Worm (Caenorhabditis elegans) whole organism, midembryonic: ENCODE data around the gene ZK686.2.

ENCODE experiments used
- T22C8.4 ChIP-seq: fragments of 200-800 bp; sonication (Bioruptor generic); IDR thresholded peaks from 2 replicates; pipeline ENCODE4 v1.3.6; 2022; ENCODE audit warnings: missing genetic modification characterization, missing compliant biosample characterization
- cog-1 ChIP-seq: sonication (generic microtip); optimal IDR thresholded peaks from 2 replicates; lab custom pipeline; 2016; ENCODE audit warnings: missing genetic modification characterization, missing compliant biosample characterization
- flt-1 ChIP-seq: fragments of 200-800 bp; sonication (Bioruptor generic); IDR thresholded peaks from 2 replicates; pipeline ENCODE4 v1.3.6; 2022; ENCODE audit warnings: missing genetic modification characterization, missing compliant biosample characterization
- klf-2 ChIP-seq: fragments of 200-800 bp; sonication (Bioruptor generic); conservative IDR thresholded peaks from 2 replicates; pipeline ENCODE4 v1.3.6; 2022; ENCODE audit warnings: missing genetic modification reagents, missing genetic modification characterization, missing compliant biosample characterization
- med-1 ChIP-seq: sonication (generic microtip); optimal IDR thresholded peaks from 2 replicates; lab custom pipeline; 2017; ENCODE audit warnings: missing genetic modification characterization, mild to moderate bottlenecking, missing compliant biosample characterization, antibody characterized with exemption, missing genetic modification reagents; ENCODE audit not compliant: insufficient read depth
- ref-1 ChIP-seq: fragments of 200-800 bp; sonication (Bioruptor generic); conservative IDR thresholded peaks from 2 replicates; pipeline ENCODE4 v1.3.6; 2022; ENCODE audit warnings: missing genetic modification reagents, missing genetic modification characterization, missing compliant biosample characterization
- tab-1 ChIP-seq: fragments of 200-800 bp; sonication (Bioruptor generic); IDR thresholded peaks from 2 replicates; pipeline ENCODE4 v1.3.6; 2022; ENCODE audit warnings: missing genetic modification characterization, missing compliant biosample characterization
- ztf-23 ChIP-seq: fragments of 200-800 bp; sonication (Bioruptor generic); IDR thresholded peaks from 2 replicates; pipeline ENCODE4 v1.3.6; 2022; ENCODE audit warnings: missing genetic modification reagents, missing genetic modification characterization, missing compliant biosample characterization
- ztf-29 ChIP-seq: fragments of 200-800 bp; sonication (Bioruptor generic); IDR thresholded peaks from 2 replicates; pipeline ENCODE4 v1.3.6; 2022; ENCODE audit warnings: missing genetic modification reagents, missing genetic modification characterization, missing compliant biosample characterization

Gene ZK686.2

DNA sequence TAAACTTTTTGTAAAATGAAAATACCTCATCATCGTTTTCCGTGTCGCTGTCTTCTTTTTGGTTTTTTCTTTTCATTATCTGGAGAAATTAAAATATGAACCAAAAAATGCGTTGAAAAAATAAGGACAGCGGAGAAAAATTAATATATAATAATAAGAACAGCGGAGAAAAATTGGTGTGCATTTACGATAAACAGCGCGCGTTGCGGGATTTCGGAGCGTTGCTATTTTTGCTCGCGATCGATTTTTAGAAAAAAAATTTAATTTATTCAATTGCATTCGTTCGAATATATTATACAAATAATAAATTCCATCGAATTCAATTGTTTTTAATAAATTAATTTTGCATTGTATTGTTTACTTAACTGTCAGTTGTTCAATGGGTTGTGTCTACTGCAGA lies at the start of gene ZK686.2:
Gene ZK686.2, minus strand, starts transcription at position 79 of the 400 bp plus-strand sequence.
- TF ChIP-seq ztf-23 (GFP tag; lab: Robert Waterston, UW) (no peak), flt-1 (0 out of 2 replicates have a peak, but pooled peaks have one; percentile 19), T22C8.4 (GFP tag; lab: Robert Waterston, UW) (peak; percentile 55)

- no peak for TF ChIP-seq flt-1
- TF ChIP-seq tab-1, result no peak
- no peak for TF ChIP-seq med-1 (GFP tag; lab: Kevin White, UChicago)
- no peak for TF ChIP-seq klf-2
- TF ChIP-seq ztf-23 (GFP tag; lab: Robert Waterston, UW), result no peak
- TF ChIP-seq ztf-29 (GFP tag; lab: Robert Waterston, UW), result no peak
- TF ChIP-seq cog-1 (tag; lab: Kevin White, UChicago), result no peak
- no peak for TF ChIP-seq ref-1
- no peak for TF ChIP-seq T22C8.4 (GFP tag; lab: Robert Waterston, UW)
Observed at ce11 chrIII:7815056-7815366, 49.2 kb upstream of the ZK686.2 start.

DNA sequence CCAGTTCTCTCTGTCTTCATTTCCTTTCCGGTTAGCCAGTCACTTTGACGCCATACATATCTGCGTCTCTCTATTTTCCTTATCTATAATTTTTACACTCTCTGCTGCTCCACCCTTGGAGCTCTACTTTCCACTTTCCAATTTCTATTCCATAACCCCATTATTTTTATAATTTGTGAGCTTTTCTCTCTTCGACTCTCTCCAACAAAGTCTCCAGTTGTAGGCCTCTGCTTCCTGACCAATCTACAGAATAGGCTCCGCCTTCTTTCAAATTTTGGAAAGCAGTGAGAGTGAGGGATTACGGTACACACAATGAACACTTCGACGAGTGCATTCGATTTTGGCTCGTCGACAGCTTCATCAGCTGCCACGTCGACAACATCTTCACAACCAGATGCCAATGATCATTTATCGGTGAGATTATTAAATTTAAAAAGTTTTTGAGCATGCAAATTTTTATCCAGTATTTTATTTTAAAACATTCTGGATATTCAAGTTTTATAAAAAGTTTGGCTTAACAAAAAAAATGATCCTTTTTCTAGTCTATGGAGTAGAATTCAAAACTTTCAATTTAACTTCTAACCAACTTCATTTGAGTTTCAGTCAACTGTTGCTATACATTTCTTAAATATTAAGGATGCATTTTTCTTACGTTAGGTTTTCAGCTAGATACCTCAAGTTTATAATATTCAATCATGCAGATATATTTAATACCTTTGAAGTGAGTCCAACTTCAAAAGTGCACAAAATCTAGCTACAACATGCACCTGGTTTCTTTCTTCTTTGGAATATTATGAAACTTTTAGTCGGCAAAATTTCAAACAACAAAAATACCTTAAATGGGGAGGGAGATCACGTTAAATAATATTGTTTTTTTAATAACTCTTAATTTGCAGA lies 48.6 kb upstream of the ZK686.2 start, which contains the start of gene egl-5:
Gene egl-5, plus strand, starts transcription at position 216 of the 897 bp plus-strand sequence.
- TF ChIP-seq ref-1 (no peak), tab-1 (no peak), med-1 (GFP tag; lab: Kevin White, UChicago) (no peak), ztf-29 (GFP tag; lab: Robert Waterston, UW) (no peak), klf-2 (no peak), ztf-23 (GFP tag; lab: Robert Waterston, UW) (no peak), flt-1 (no peak), cog-1 (tag; lab: Kevin White, UChicago) (no peak), T22C8.4 (GFP tag; lab: Robert Waterston, UW) (no peak)

DNA sequence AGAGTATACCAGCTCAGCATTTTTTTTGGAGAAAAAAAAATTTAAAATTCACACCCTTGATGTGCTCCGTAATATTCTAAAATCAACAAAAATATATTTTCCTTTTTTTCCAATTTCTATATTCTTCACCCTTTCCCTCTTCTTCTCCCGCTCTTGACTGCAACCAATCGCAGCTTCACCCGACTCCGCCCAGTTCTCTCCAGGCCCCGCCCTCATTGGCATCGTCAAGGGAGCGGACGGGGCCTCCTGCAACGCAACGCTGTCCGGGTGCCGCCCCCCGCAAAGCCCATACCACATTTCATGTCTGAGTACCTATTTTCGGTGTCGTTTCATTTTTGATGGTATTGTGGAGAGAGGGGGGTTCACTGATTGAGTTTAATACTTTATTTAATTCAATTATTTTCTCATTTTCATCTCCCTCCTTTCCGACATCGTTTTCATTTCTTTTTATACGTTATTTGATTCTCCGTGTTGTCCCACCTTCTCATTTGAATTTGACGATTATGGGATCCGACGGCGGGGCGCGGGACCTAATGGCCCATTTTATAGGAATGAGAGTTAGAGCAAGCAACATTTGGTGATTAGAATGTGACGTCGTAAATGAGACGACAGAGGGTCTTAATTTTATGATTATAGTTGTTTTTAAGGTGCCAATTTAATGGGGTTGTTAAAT lies 46.5 kb upstream of the ZK686.2 start:
- TF ChIP-seq ztf-23 (GFP tag; lab: Robert Waterston, UW) (peak; percentile 40; the same call in 1 of the 2 replicates), flt-1 (no peak)

ce11 chrIII:7809033-7809432 lies 43.2 kb upstream of the ZK686.2 start:
- TF ChIP-seq tab-1 (no peak), T22C8.4 (GFP tag; lab: Robert Waterston, UW) (no peak), cog-1 (tag; lab: Kevin White, UChicago) (no peak), ztf-23 (GFP tag; lab: Robert Waterston, UW) (no peak), med-1 (GFP tag; lab: Kevin White, UChicago) (no peak)

DNA sequence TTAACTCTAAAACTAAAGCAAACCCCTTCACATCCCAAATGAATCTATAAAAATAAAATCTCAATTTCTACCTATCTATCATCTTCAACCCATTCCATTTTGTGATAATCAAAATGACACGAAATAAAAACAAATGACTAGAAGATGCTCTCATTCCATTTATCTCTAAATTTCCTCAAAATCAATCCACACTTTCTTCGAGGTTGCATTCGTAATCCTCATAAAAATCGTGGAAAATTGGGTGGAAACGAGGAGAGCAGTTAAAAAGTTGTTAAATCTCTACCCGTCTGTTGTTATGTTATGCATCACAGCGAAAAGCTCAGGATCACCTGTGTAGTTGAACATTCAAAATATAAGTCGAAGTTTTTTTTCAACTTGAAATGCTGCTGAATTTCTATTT lies 41.1 kb upstream of the ZK686.2 start:
- TF ChIP-seq ztf-23 (GFP tag; lab: Robert Waterston, UW), result no peak
- TF ChIP-seq ref-1, result no peak
- no peak for TF ChIP-seq T22C8.4 (GFP tag; lab: Robert Waterston, UW)
- no peak for TF ChIP-seq flt-1

DNA sequence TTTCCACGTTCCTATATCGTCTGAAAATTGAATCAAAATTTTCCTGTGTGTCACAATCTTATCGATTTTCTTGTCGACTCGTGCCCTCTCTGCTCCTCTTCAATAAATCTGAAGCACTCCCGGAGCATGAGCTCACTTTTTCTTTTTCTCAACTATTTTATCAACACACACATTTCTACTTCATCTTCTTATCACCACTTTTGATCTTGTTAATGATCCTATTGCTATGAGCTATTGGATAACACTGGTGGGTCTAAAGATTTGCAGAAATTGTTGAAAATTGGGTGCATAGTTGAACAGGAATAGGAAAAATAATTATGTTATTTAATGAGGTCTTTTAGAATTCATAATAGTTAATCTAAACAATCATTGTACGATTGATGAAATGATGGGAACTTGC lies 39.4 kb upstream of the ZK686.2 start:
- no peak for TF ChIP-seq T22C8.4 (GFP tag; lab: Robert Waterston, UW)
- no peak for TF ChIP-seq tab-1
- no peak for TF ChIP-seq med-1 (GFP tag; lab: Kevin White, UChicago)
- no peak for TF ChIP-seq ref-1
- TF ChIP-seq ztf-29 (GFP tag; lab: Robert Waterston, UW), result no peak
- TF ChIP-seq ztf-23 (GFP tag; lab: Robert Waterston, UW), result no peak

DNA sequence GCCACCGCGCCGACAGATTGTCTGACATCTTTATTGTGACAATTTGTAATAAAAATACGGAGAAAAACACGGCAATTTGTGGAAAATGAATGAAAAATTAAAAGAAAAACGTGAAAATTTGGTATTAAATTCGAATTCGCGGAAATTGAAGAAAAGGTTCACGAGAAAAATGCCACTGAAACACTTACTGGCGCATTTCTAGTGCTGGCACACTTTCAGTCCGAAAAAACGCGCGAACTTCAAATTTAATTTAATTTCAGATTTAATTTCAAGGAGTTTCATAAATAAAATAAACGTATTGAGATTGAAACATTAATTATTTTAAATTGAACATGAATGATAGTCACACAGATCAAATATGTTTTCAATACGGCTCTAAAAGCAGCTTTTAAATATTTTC lies 29.5 kb upstream of the ZK686.2 start, which contains the start of gene cyk-7:
Gene cyk-7, minus strand, starts transcription at position 99 of the 400 bp plus-strand sequence.
- no peak for TF ChIP-seq flt-1
- TF ChIP-seq tab-1, result no peak
- no peak for TF ChIP-seq T22C8.4 (GFP tag; lab: Robert Waterston, UW)
- no peak for TF ChIP-seq ztf-29 (GFP tag; lab: Robert Waterston, UW)
- no peak for TF ChIP-seq ztf-23 (GFP tag; lab: Robert Waterston, UW)
- no peak for TF ChIP-seq klf-2
- no peak for TF ChIP-seq cog-1 (tag; lab: Kevin White, UChicago)
- no peak for TF ChIP-seq ref-1
- TF ChIP-seq med-1 (GFP tag; lab: Kevin White, UChicago), result no peak

DNA sequence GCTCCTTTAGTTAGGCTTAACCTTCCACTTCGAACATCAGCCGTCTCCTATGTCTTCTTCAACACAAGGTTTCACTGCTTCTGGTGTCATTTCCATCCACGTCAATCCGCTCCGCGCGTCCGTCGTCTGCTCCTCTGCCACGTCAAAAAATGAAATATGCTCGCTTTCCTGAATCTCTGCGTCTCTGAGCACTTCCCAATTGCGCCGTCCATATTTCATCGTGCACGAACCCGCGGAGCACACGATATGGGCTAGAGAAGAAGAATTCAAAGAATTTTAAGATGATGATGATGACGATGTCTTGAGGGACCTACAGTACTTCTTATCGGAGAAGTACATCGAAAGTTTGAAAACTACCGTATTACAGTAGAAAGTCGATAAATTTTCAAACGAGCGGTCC lies 27.1 kb upstream of the ZK686.2 start:
- no peak for TF ChIP-seq ztf-23 (GFP tag; lab: Robert Waterston, UW)
- no peak for TF ChIP-seq ref-1
- TF ChIP-seq cog-1 (tag; lab: Kevin White, UChicago), result no peak
- TF ChIP-seq ztf-29 (GFP tag; lab: Robert Waterston, UW), result no peak
- no peak for TF ChIP-seq med-1 (GFP tag; lab: Kevin White, UChicago)
- TF ChIP-seq klf-2, result no peak
- TF ChIP-seq tab-1, result no peak
- TF ChIP-seq T22C8.4 (GFP tag; lab: Robert Waterston, UW), result no peak
- no peak for TF ChIP-seq flt-1

ce11 chrIII:7792209-7792608 lies 26.4 kb upstream of the ZK686.2 start:
- TF ChIP-seq med-1 (GFP tag; lab: Kevin White, UChicago), result no peak
- TF ChIP-seq ztf-29 (GFP tag; lab: Robert Waterston, UW), result no peak
- no peak for TF ChIP-seq T22C8.4 (GFP tag; lab: Robert Waterston, UW)
- no peak for TF ChIP-seq cog-1 (tag; lab: Kevin White, UChicago)
- no peak for TF ChIP-seq klf-2
- TF ChIP-seq ztf-23 (GFP tag; lab: Robert Waterston, UW), result no peak
- TF ChIP-seq ref-1, result no peak
